Fruit fly (Drosophila melanogaster) whole organism, adult: ENCODE data around the gene CG32237.

ENCODE experiments used
- CG11617 ChIP-seq: fragments of 200-800 bp; sonication (Bioruptor generic); optimal IDR thresholded peaks from 2 replicates; lab custom pipeline; 2017; ENCODE audit warnings: mild to moderate bottlenecking, missing biosample characterization, missing genetic modification reagents, missing genetic modification characterization
- CG12768 ChIP-seq: fragments of 200-800 bp; sonication (Bioruptor generic); optimal IDR thresholded peaks from 2 replicates; lab custom pipeline; 2017; ENCODE audit warnings: missing biosample characterization, missing genetic modification characterization, mild to moderate bottlenecking, moderate library complexity, missing genetic modification reagents
- CG1620 ChIP-seq: fragments of 200-800 bp; sonication (Bioruptor generic); optimal IDR thresholded peaks from 2 replicates; lab custom pipeline; 2016; ENCODE audit warnings: missing biosample characterization, missing genetic modification characterization
- CG33017 ChIP-seq: fragments of 200-800 bp; sonication (Bioruptor generic); optimal IDR thresholded peaks from 2 replicates; lab custom pipeline; 2018; ENCODE audit warnings: missing biosample characterization, mild to moderate bottlenecking, missing genetic modification characterization, moderate library complexity
- CG5204 ChIP-seq: fragments of 200-800 bp; sonication (Bioruptor generic); optimal IDR thresholded peaks from 2 replicates; lab custom pipeline; 2016; ENCODE audit warnings: missing biosample characterization, missing genetic modification characterization
- CG7045 ChIP-seq: fragments of 200-800 bp; sonication (Bioruptor generic); optimal IDR thresholded peaks from 2 replicates; lab custom pipeline; 2017; ENCODE audit warnings: missing biosample characterization, mild to moderate bottlenecking, missing genetic modification characterization
- CG7101 ChIP-seq: fragments of 200-800 bp; sonication (Bioruptor generic); optimal IDR thresholded peaks from 2 replicates; lab custom pipeline; 2018; ENCODE audit warnings: missing biosample characterization, mild to moderate bottlenecking, missing genetic modification characterization, moderate library complexity
- Clk ChIP-seq: fragments of 200-800 bp; sonication (Bioruptor generic); optimal IDR thresholded peaks from 2 replicates; lab custom pipeline; 2017; ENCODE audit warnings: missing biosample characterization, missing genetic modification characterization
- Crg-1 ChIP-seq: fragments of 200-800 bp; sonication (Bioruptor generic); optimal IDR thresholded peaks from 2 replicates; lab custom pipeline; 2016; ENCODE audit warnings: missing biosample characterization, missing genetic modification characterization
- Hr96 ChIP-seq: fragments of 200-800 bp; sonication (Bioruptor generic); optimal IDR thresholded peaks from 2 replicates; lab custom pipeline; 2016; ENCODE audit warnings: missing biosample characterization, missing genetic modification characterization
- Mnt ChIP-seq: fragments of 200-800 bp; sonication (Bioruptor generic); optimal IDR thresholded peaks from 2 replicates; lab custom pipeline; 2016; ENCODE audit warnings: missing biosample characterization, mild to moderate bottlenecking, missing genetic modification characterization
- bab1 ChIP-seq: fragments of 200-800 bp; sonication (Bioruptor generic); optimal IDR thresholded peaks from 3 replicates; lab custom pipeline; 2019; ENCODE audit warnings: missing biosample characterization, mild to moderate bottlenecking, missing genetic modification characterization, moderate library complexity
- cic ChIP-seq: fragments of 200-800 bp; sonication (Bioruptor generic); optimal IDR thresholded peaks from 2 replicates; lab custom pipeline; 2017; ENCODE audit warnings: missing biosample characterization, mild to moderate bottlenecking, missing genetic modification characterization, moderate library complexity
- cnc ChIP-seq, 2 experiments: fragments of >200 bp; optimal IDR thresholded peaks; 2 replicates each; lab custom pipeline; 2017
- kay ChIP-seq: fragments of 200-800 bp; sonication (Bioruptor generic); peaks from one replicate; lab custom pipeline; 2016; ENCODE audit warnings: missing biosample characterization, missing genetic modification characterization, borderline replicate concordance
- ovo ChIP-seq: fragments of 200-800 bp; sonication (Bioruptor generic); optimal IDR thresholded peaks from 2 replicates; lab custom pipeline; 2016; ENCODE audit warnings: missing biosample characterization, missing genetic modification characterization
- pad ChIP-seq: fragments of 200-800 bp; sonication (Bioruptor generic); optimal IDR thresholded peaks from 3 replicates; lab custom pipeline; 2017; ENCODE audit warnings: missing biosample characterization, missing genetic modification characterization, mild to moderate bottlenecking, moderate library complexity, missing genetic modification reagents
- tj ChIP-seq: fragments of 200-800 bp; sonication (Bioruptor generic); optimal IDR thresholded peaks from 3 replicates; lab custom pipeline; 2017; ENCODE audit warnings: missing biosample characterization, mild to moderate bottlenecking, missing genetic modification characterization, moderate library complexity
- toe ChIP-seq: fragments of 200-800 bp; sonication (Bioruptor generic); optimal IDR thresholded peaks from 2 replicates; lab custom pipeline; 2016; ENCODE audit warnings: missing biosample characterization, missing genetic modification characterization

The CG32237 gene

DNA sequence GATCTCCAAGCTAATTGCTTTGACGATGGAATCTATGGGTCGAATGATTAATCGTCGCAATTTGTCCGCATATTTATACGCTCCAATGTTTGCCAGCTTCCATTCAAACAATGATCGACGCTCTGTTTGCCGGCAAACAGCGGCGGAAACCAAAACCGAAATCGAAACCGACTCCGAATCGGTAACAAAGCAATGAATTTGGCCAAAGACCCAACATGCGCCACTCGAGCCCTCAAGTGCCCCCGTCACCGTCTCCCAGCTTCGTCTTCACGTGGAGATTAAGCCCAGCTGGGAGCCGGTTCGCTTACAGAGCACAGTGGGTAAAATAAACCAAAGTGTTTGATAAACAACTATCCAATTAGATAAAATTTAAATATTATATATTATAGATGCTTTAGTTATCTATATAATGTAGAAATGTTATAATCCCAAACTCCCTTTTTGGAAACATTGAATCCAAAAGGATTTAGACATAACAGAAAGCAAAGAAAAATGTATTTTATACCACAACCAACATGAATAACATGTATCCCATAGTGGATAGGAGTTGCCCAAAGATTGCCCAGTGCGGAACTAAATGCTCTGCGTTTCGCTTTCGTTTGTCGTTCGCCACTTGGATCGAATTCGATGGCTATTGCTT lies at the start of gene CG32237:
TSS of gene CG32237 (minus strand) at position 51 of the 640 bp plus-strand sequence.
- TF ChIP-seq CG5204 (GFP tag; lab: Kevin White, UChicago) (no peak), pad (no peak), tj (no peak), CG33017 (tag; lab: Kevin White, UChicago) (no peak), CG1620 (GFP tag; lab: Kevin White, UChicago) (no peak), toe (GFP tag; lab: Kevin White, UChicago) (no peak), kay (GFP tag; lab: Kevin White, UChicago) (no peak), ovo (no peak), CG7045 (GFP tag; lab: Kevin White, UChicago) (no peak), CG12768 (GFP tag; lab: Kevin White, UChicago) (no peak), Mnt (GFP tag; lab: Kevin White, UChicago) (no peak), cnc (optimal IDR thresholded peaks at IDR 0.05; lab: Kevin White, UChicago) (no peak), Hr96 (no peak), CG7101 (no peak), Crg-1 (GFP tag; lab: Kevin White, UChicago) (no peak)

DNA sequence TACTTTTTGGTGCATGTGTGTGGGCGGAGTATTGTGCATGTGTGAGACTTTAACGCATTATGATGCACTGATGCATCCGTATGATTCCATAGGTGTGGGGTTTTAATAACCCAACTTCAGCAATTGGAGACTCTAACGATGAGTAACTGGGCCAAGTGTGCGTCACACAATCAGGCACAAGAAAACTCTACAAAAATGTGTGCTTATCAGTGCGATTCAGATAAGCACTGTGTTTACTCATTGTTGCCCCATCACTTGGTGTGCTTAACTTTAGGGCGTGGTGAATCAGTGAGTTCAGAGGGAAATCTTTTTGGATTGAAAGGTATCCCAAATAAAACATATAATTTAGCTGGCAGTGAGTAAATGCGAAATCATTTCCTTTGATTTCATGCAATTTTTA lies 46.9 kb upstream of the CG32237 start:
- TF ChIP-seq CG5204 (GFP tag; lab: Kevin White, UChicago), result no peak
- no peak for TF ChIP-seq CG12768 (GFP tag; lab: Kevin White, UChicago)
- peak; percentile 48 for TF ChIP-seq kay (GFP tag; lab: Kevin White, UChicago)
- TF ChIP-seq Hr96, result no peak
- TF ChIP-seq CG33017 (tag; lab: Kevin White, UChicago), result no peak
- no peak for TF ChIP-seq cnc (optimal IDR thresholded peaks at IDR 0.05; lab: Kevin White, UChicago)

DNA sequence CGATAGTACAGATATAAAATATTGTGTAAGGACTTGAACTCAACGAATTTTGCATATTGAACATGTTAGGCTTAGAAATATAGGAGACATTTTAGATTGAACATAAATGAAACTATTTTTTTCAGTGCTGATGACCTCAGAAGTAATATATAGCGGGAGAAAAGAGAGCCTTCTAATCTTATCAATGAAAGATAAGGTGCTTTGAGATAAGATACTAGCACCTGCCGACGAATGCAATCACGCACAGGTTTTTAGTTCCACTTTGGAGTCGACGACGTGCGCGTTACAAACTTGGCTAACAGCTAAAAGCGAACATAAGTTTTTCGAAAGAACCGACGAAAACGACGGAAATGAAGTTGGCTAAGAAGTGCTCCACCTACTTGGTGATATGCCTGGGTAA lies 46.4 kb upstream of the CG32237 start, which contains the start of gene hoka:
TSS of gene hoka (plus strand) at position 254 of the 400 bp plus-strand sequence.
- TF ChIP-seq bab1 (GFP tag; lab: Kevin White, UChicago) (no peak), ovo (no peak), CG11617 (GFP tag; lab: Kevin White, UChicago) (no peak), toe (GFP tag; lab: Kevin White, UChicago) (no peak), Crg-1 (GFP tag; lab: Kevin White, UChicago) (no peak), CG5204 (GFP tag; lab: Kevin White, UChicago) (no peak), Mnt (GFP tag; lab: Kevin White, UChicago) (no peak), CG7101 (no peak), CG7045 (GFP tag; lab: Kevin White, UChicago) (no peak), cnc (optimal IDR thresholded peaks at IDR 0.05; lab: Kevin White, UChicago) (no peak), Hr96 (no peak), cic (GFP tag; lab: Kevin White, UChicago) (no peak), CG33017 (tag; lab: Kevin White, UChicago) (no peak), Clk (GFP tag; lab: Kevin White, UChicago) (no peak), pad (no peak), tj (no peak), CG12768 (GFP tag; lab: Kevin White, UChicago) (no peak), CG1620 (GFP tag; lab: Kevin White, UChicago) (no peak), kay (GFP tag; lab: Kevin White, UChicago) (no peak)

DNA sequence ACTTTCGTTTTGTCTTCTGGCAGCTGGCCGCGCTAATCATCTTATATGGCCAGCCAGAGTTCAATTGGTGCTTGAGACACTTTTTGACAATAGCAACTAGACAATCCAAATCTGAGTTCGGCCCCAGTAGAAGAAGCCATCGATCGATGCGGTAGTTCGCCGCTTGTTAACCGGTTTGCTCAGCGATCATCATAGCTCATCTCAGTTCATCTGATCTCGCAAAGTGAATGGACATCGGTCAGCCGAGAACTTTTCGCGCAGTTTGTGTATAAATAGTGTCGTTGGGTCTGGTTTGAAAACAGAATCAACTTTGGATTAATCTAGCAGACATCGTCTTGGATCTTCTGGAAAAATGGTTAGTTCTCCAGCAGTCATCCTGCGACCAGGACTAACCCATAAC lies 44.3 kb upstream of the CG32237 start, which contains the start of gene CG13705:
TSS of gene CG13705 (plus strand) at position 301 of the 400 bp plus-strand sequence.
- no peak for TF ChIP-seq bab1 (GFP tag; lab: Kevin White, UChicago)
- TF ChIP-seq CG1620 (GFP tag; lab: Kevin White, UChicago), result no peak
- TF ChIP-seq toe (GFP tag; lab: Kevin White, UChicago), result no peak
- no peak for TF ChIP-seq CG11617 (GFP tag; lab: Kevin White, UChicago)
- no peak for TF ChIP-seq Clk (GFP tag; lab: Kevin White, UChicago)
- TF ChIP-seq cic (GFP tag; lab: Kevin White, UChicago), result no peak
- no peak for TF ChIP-seq CG33017 (tag; lab: Kevin White, UChicago)
- no peak for TF ChIP-seq ovo
- no peak for TF ChIP-seq tj
- TF ChIP-seq CG7045 (GFP tag; lab: Kevin White, UChicago), result no peak
- no peak for TF ChIP-seq Hr96
- no peak for TF ChIP-seq Mnt (GFP tag; lab: Kevin White, UChicago)
- TF ChIP-seq CG12768 (GFP tag; lab: Kevin White, UChicago), result no peak
- TF ChIP-seq kay (GFP tag; lab: Kevin White, UChicago), result no peak
- no peak for TF ChIP-seq cnc (optimal IDR thresholded peaks at IDR 0.05; lab: Kevin White, UChicago)
- TF ChIP-seq Crg-1 (GFP tag; lab: Kevin White, UChicago), result no peak

DNA sequence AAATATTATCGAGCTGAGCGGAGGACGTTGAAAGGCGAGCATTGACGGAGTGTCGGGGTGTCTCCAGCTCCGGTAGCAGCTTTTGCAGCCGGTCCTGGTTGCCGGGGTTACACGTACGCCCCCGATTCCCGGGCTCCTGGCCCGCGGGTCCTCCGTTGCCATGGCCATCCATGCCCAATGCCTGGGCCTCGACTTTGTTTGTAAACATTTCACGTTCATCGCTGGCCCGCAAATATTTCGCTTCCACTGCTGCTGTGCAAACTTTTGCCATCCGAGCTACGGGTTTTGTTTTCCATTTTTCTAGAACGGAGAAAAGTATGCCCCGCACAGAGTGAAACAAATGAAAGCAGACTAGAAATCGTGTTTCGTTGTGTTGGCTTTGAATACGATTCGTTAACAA lies 8.7 kb upstream of the CG32237 start, which contains the start of gene Dnah3:
TSS of gene Dnah3 (plus strand) at position 301 of the 400 bp plus-strand sequence.
- TF ChIP-seq CG12768 (GFP tag; lab: Kevin White, UChicago) (no peak), CG33017 (tag; lab: Kevin White, UChicago) (no peak), CG5204 (GFP tag; lab: Kevin White, UChicago) (no peak), Clk (GFP tag; lab: Kevin White, UChicago) (no peak), Crg-1 (GFP tag; lab: Kevin White, UChicago) (no peak), bab1 (GFP tag; lab: Kevin White, UChicago) (no peak), kay (GFP tag; lab: Kevin White, UChicago) (no peak), cic (GFP tag; lab: Kevin White, UChicago) (no peak), ovo (no peak)

DNA sequence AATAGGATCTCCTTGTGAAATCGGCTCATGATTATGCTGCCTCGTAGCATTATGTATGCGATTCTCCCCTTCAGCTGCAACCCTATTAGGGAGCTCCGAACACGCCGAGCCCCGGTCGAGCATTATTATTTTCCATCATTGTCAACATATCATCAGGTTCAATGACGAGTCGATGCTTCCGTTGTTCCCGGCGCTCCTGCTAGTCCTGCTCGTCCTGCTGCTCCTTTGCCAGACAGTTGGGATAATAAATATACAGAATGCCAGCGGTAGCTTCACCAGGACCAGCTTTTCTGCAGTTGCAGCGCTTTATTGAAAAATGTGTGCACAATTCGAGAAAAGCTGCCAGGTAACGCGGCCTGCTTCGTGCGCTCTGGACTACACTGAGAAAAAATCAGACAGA lies 8.1 kb upstream of the CG32237 start, which contains the start of gene CG32235:
TSS of gene CG32235 (minus strand) at position 101 of the 400 bp plus-strand sequence.
- TF ChIP-seq Crg-1 (GFP tag; lab: Kevin White, UChicago), result no peak
- no peak for TF ChIP-seq Clk (GFP tag; lab: Kevin White, UChicago)
- no peak for TF ChIP-seq toe (GFP tag; lab: Kevin White, UChicago)
- no peak for TF ChIP-seq CG7101
